Fruit fly (Drosophila melanogaster) whole organism, embryonic: Measurements from ENCODE around the gene eIF4E7.

ENCODE experiments used
- CG15269 ChIP-seq: fragments of 200-800 bp; sonication (Bioruptor generic); optimal IDR thresholded peaks from 2 replicates; lab custom pipeline; 2018; ENCODE audit warnings: missing biosample characterization, mild to moderate bottlenecking, missing genetic modification characterization, moderate library complexity
- CG17568 ChIP-seq: fragments of 200-800 bp; sonication (Bioruptor generic); optimal IDR thresholded peaks from 2 replicates; lab custom pipeline; 2018; ENCODE audit warnings: missing biosample characterization, mild to moderate bottlenecking, missing genetic modification characterization, moderate library complexity
- CG17829 ChIP-seq: fragments of 200-800 bp; optimal IDR thresholded peaks from 2 replicates; lab custom pipeline; 2019; ENCODE audit warnings: missing biosample characterization, mild to moderate bottlenecking, missing genetic modification characterization, moderate library complexity
- CG31441 ChIP-seq: fragments of 200-800 bp; sonication (Bioruptor generic); IDR thresholded peaks from 2 replicates; pipeline ENCODE4 v1.3.6; 2022; ENCODE audit warnings: missing biosample characterization, missing genetic modification characterization
- CG32532 ChIP-seq: fragments of 200-800 bp; sonication (Bioruptor generic); IDR thresholded peaks from 2 replicates; pipeline ENCODE4 v1.3.6; 2022; ENCODE audit warnings: missing biosample characterization, missing genetic modification characterization
- CG7786 ChIP-seq: fragments of 200-800 bp; sonication (Bioruptor generic); optimal IDR thresholded peaks from 2 replicates; lab custom pipeline; 2016; ENCODE audit warnings: missing biosample characterization, missing genetic modification characterization
- CG9609 ChIP-seq: fragments of 200-800 bp; sonication (Bioruptor generic); optimal IDR thresholded peaks from 3 replicates; lab custom pipeline; 2016; ENCODE audit warnings: missing biosample characterization, missing genetic modification characterization
- E2f1 ChIP-seq: fragments of 200-800 bp; sonication (Bioruptor generic); IDR thresholded peaks from 2 replicates; pipeline ENCODE4 v1.3.6; 2022; ENCODE audit warnings: missing biosample characterization, missing genetic modification characterization
- Ets65A ChIP-seq: fragments of 200-800 bp; sonication (Bioruptor generic); peaks from one replicate; lab custom pipeline; 2016; ENCODE audit warnings: missing biosample characterization, missing genetic modification characterization
- Hr39 ChIP-seq: fragments of >200 bp; optimal IDR thresholded peaks from 2 replicates; lab custom pipeline; 2017
- Meics ChIP-seq: fragments of 200-800 bp; sonication (Bioruptor generic); optimal IDR thresholded peaks from 2 replicates; lab custom pipeline; 2017; ENCODE audit warnings: missing biosample characterization, mild to moderate bottlenecking, missing genetic modification characterization
- Tbp ChIP-seq: fragments of >200 bp; optimal IDR thresholded peaks from 2 replicates; lab custom pipeline; 2018; ENCODE audit warnings: missing biosample characterization, missing genetic modification characterization
- slp2 ChIP-seq: fragments of 200-800 bp; sonication (Bioruptor generic); optimal IDR thresholded peaks from 2 replicates; lab custom pipeline; 2016; ENCODE audit warnings: missing biosample characterization, missing genetic modification characterization

DNA sequence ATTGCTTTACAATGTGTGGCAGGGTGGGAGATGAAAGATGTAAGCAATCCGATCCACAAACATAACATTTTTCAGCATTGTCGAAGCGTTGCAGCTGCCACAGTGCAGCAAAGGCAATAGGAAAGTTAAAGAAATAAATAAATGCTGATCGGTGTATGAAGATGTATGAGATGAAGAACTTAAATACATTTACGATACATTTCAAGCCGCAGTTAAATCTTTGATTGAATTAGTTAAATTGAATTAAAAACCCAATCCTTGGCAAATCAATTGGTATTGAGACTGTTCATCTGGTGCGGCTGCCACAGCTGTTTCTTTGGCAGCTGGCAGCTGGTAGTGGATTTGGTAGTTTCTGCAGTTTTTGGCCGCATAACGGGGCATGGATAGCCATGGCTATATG, 35.7 kb upstream of the eIF4E7 start:
- TF ChIP-seq CG31441 (no peak), E2f1 (GFP tag; lab: Robert Waterston, UW) (no peak), CG15269 (tag; lab: Kevin White, UChicago) (no peak), CG9609 (no peak), Hr39 (no peak), Tbp (GFP tag; lab: Kevin White, UChicago) (no peak), Meics (GFP tag; lab: Kevin White, UChicago) (no peak), slp2 (GFP tag; lab: Kevin White, UChicago) (no peak), CG32532 (GFP tag; lab: Robert Waterston, UW) (no peak), Ets65A (no peak), CG17568 (GFP tag; lab: Kevin White, UChicago) (no peak), CG17829 (tag; lab: Kevin White, UChicago) (no peak), CG7786 (no peak)
